Fruit fly (Drosophila melanogaster): Measurements from ENCODE around the gene PIG-Wa.
A peak's percentile ranks its signal among the peaks of the same experiment; 100 is the strongest.

The PIG-Wa gene

dm6 chr2L:2426444-2427188 is 43.6 kb downstream of the PIG-Wa start (continued):
- peak; percentile 71 for TF ChIP-seq unpg (GFP tag; optimal IDR thresholded peaks at IDR 0.05)
- peak; percentile 54; the same call in 2 of the 3 replicates for TF ChIP-seq Aef1 (GFP tag; IDR thresholded peaks at IDR 0.05)
- TF ChIP-seq Hr3 (GFP tag; optimal IDR thresholded peaks at IDR 0.05): peak; percentile 40
- TF ChIP-seq CG8089 (GFP tag; optimal IDR thresholded peaks at IDR 0.05): peak; percentile 60
- TF ChIP-seq CG4424 (GFP tag; optimal IDR thresholded peaks at IDR 0.05): peak; percentile 38
- TF ChIP-seq Med (GFP tag): peak; percentile 80
- peak; percentile 46 for TF ChIP-seq CG4820 (GFP tag; optimal IDR thresholded peaks at IDR 0.05)
- peak; percentile 20 for TF ChIP-seq CG3407 (GFP tag; optimal IDR thresholded peaks at IDR 0.05)
- TF ChIP-seq Xrp1 (GFP tag; IDR thresholded peaks at IDR 0.05): peak; percentile 55; the same call in 1 of the 2 replicates
- TF ChIP-seq grau (tag; optimal IDR thresholded peaks at IDR 0.05): peak; percentile 57
- peak; percentile 69 for TF ChIP-seq Xbp1 (GFP tag; optimal IDR thresholded peaks at IDR 0.05)
- peak; percentile 63 for TF ChIP-seq Oli (tag; optimal IDR thresholded peaks at IDR 0.05)
- peak; percentile 65; the same call in 2 of the 3 replicates for TF ChIP-seq CG34422 (GFP tag; IDR thresholded peaks at IDR 0.05)
- peak; percentile 35 for TF ChIP-seq mam (GFP tag; optimal IDR thresholded peaks at IDR 0.05)
- TF ChIP-seq Sox102F (GFP tag; optimal IDR thresholded peaks at IDR 0.05): peak; percentile 85
- TF ChIP-seq CG6272 (GFP tag; IDR thresholded peaks at IDR 0.05): peak; percentile 46; the same call in 1 of the 2 replicates
- 0 out of 2 replicates have a peak, but pooled peaks have one; percentile 15 for TF ChIP-seq seq (GFP tag; IDR thresholded peaks at IDR 0.05)
- peak; percentile 62 for TF ChIP-seq row (GFP tag; IDR thresholded peaks at IDR 0.05)
- TF ChIP-seq CG9876 (GFP tag; optimal IDR thresholded peaks at IDR 0.05): peak; percentile 8
- TF ChIP-seq CG8388 (GFP tag; optimal IDR thresholded peaks at IDR 0.05): peak; percentile 50
- no peak for TF ChIP-seq pzg (GFP tag; optimal IDR thresholded peaks at IDR 0.05)
- no peak for TF ChIP-seq Adf1 (GFP tag; IDR thresholded peaks at IDR 0.05)
- peak; percentile 29; the same call in 1 of the 2 replicates for TF ChIP-seq CG3847 (GFP tag; IDR thresholded peaks at IDR 0.05)
- TF ChIP-seq Bgb (GFP tag; IDR thresholded peaks at IDR 0.05; ENCODE audit: partially characterized antibody): no peak
- no peak for TF ChIP-seq CG10274 (GFP tag; optimal IDR thresholded peaks at IDR 0.05)
- TF ChIP-seq Atf3 (GFP tag; optimal IDR thresholded peaks at IDR 0.05): peak; percentile 38
- peak; percentile 38 for TF ChIP-seq CG2875 (GFP tag; optimal IDR thresholded peaks at IDR 0.05)
- TF ChIP-seq Six4 (GFP tag; optimal IDR thresholded peaks at IDR 0.05): no peak
- TF ChIP-seq C15 (GFP tag; IDR thresholded peaks at IDR 0.05): no peak
- peak; percentile 24 for TF ChIP-seq tio (GFP tag; optimal IDR thresholded peaks at IDR 0.05)
- TF ChIP-seq Camta (GFP tag; optimal IDR thresholded peaks at IDR 0.05): peak; percentile 19
- TF ChIP-seq sisA (GFP tag; IDR thresholded peaks at IDR 0.05): peak; percentile 68
- no peak for TF ChIP-seq TFAM (GFP tag; optimal IDR thresholded peaks at IDR 0.05)
- peak; percentile 72 for TF ChIP-seq HLH3B (GFP tag; IDR thresholded peaks at IDR 0.05)
- TF ChIP-seq knrl (GFP tag; IDR thresholded peaks at IDR 0.05; ENCODE audit: partially characterized antibody): no peak
- TF ChIP-seq Ets65A (GFP tag): peak; percentile 91
- TF ChIP-seq CG12155 (GFP tag; optimal IDR thresholded peaks at IDR 0.05): peak; percentile 34
- TF ChIP-seq CG17359 (tag; optimal IDR thresholded peaks at IDR 0.05): peak; percentile 75
- TF ChIP-seq ATbp (GFP tag; optimal IDR thresholded peaks at IDR 0.05): peak; percentile 68
- TF ChIP-seq Dip2 (GFP tag; IDR thresholded peaks at IDR 0.05): no peak
- peak; percentile 44 for TF ChIP-seq CG12391 (tag; optimal IDR thresholded peaks at IDR 0.05)
- peak; percentile 5 for TF ChIP-seq CG10267 (tag; optimal IDR thresholded peaks at IDR 0.05)
- TF ChIP-seq Ptx1 (GFP tag; IDR thresholded peaks at IDR 0.05): peak; percentile 63
- peak; percentile 33 for TF ChIP-seq org-1 (GFP tag; optimal IDR thresholded peaks at IDR 0.05)
- peak; percentile 24 for TF ChIP-seq CG12659 (GFP tag; optimal IDR thresholded peaks at IDR 0.05)
- peak; percentile 64; the same call in 2 of the 3 replicates for TF ChIP-seq ken (GFP tag; IDR thresholded peaks at IDR 0.05)
- TF ChIP-seq dpn (GFP tag; optimal IDR thresholded peaks at IDR 0.05): peak; percentile 57 to 63
- TF ChIP-seq ranshi (GFP tag; IDR thresholded peaks at IDR 0.05): peak; percentile 57
- no peak for TF ChIP-seq kah (GFP tag; optimal IDR thresholded peaks at IDR 0.05)
- TF ChIP-seq CG5953 (GFP tag; IDR thresholded peaks at IDR 0.05): 0 out of 2 replicates have a peak, but pooled peaks have one; percentile 28
